Worm (Caenorhabditis elegans) whole organism, L2 larva: ENCODE data around the gene mks-3.

Experiments
- R02D3.7 ChIP-seq: fragments of 150-350 bp; optimal IDR thresholded peaks from 2 replicates; lab custom pipeline; 2014; ENCODE audit warnings: missing biosample characterization, missing genetic modification characterization
- aly-2 ChIP-seq: fragments of 150-350 bp; optimal IDR thresholded peaks from 2 replicates; lab custom pipeline; 2014; ENCODE audit warnings: missing biosample characterization, missing genetic modification characterization
- nhr-237 ChIP-seq: fragments of 150-350 bp; optimal IDR thresholded peaks from 2 replicates; lab custom pipeline; 2014; ENCODE audit warnings: missing biosample characterization, missing genetic modification characterization
- nhr-25 ChIP-seq: fragments of 150-350 bp; sonication (generic microtip); optimal IDR thresholded peaks from 3 replicates; lab custom pipeline; 2014; ENCODE audit warnings: missing biosample characterization, missing genetic modification characterization
- unc-62 ChIP-seq: fragments of 150-350 bp; optimal IDR thresholded peaks from 2 replicates; lab custom pipeline; 2014; ENCODE audit warnings: missing biosample characterization, missing genetic modification reagents, missing genetic modification characterization

- TF ChIP-seq unc-62 (GFP tag; lab: Kevin White, UChicago) (no peak), aly-2 (tag; lab: Kevin White, UChicago) (no peak), nhr-237 (tag; lab: Kevin White, UChicago) (no peak), R02D3.7 (tag; lab: Kevin White, UChicago) (no peak), nhr-25 (tag; lab: Kevin White, UChicago) (no peak)
These were observed 35.4 kb downstream of the mks-3 start, which contains the start of gene fbxa-224 for ce11 chrII:7548044-7548443.
